Fruit fly (Drosophila melanogaster) whole organism, embryonic: ENCODE measurements around the gene Rad23.
"Not testable (repeated sequence)": the region's sequence is repeated elsewhere in the genome, so short reads cannot be mapped to it uniquely, and the experiment has no call there.

Experiments used
- Ada2b ChIP-seq: fragments of 200-800 bp; sonication (Bioruptor generic); IDR thresholded peaks from 2 replicates; pipeline ENCODE4 v1.3.6; 2022; ENCODE audit warnings: missing biosample characterization, missing genetic modification characterization
- Blimp-1 ChIP-seq: fragments of 200-800 bp; sonication (Bioruptor generic); optimal IDR thresholded peaks from 3 replicates; lab custom pipeline; 2018; ENCODE audit warnings: missing biosample characterization, missing genetic modification characterization, mild to moderate bottlenecking, moderate library complexity, missing genetic modification reagents
- C15 ChIP-seq: fragments of 200-800 bp; sonication (Bioruptor generic); IDR thresholded peaks from 3 replicates; pipeline ENCODE4 v1.3.6; 2022; ENCODE audit warnings: missing biosample characterization, missing genetic modification characterization
- CG10462 ChIP-seq: fragments of 200-800 bp; sonication (Bioruptor generic); optimal IDR thresholded peaks from 2 replicates; lab custom pipeline; 2016; ENCODE audit warnings: missing biosample characterization, missing genetic modification characterization
- CG10959 ChIP-seq: fragments of 200-800 bp; sonication (Bioruptor generic); IDR thresholded peaks from 2 replicates; pipeline ENCODE4 v1.3.6; 2022; ENCODE audit warnings: missing biosample characterization, missing genetic modification characterization
- CG11398 ChIP-seq: fragments of 200-800 bp; sonication (Bioruptor generic); optimal IDR thresholded peaks from 2 replicates; lab custom pipeline; 2016; ENCODE audit warnings: missing biosample characterization, missing genetic modification characterization
- CG11723 ChIP-seq: fragments of 200-800 bp; sonication (Bioruptor generic); optimal IDR thresholded peaks from 2 replicates; lab custom pipeline; 2017; ENCODE audit warnings: missing biosample characterization, mild to moderate bottlenecking, missing genetic modification characterization
- CG12769 ChIP-seq: fragments of 200-800 bp; sonication (Bioruptor generic); optimal IDR thresholded peaks from 2 replicates; lab custom pipeline; 2019; ENCODE audit warnings: missing biosample characterization, mild to moderate bottlenecking, missing genetic modification characterization, moderate library complexity
- CG13424 ChIP-seq: fragments of 200-800 bp; sonication (Bioruptor generic); optimal IDR thresholded peaks from 2 replicates; lab custom pipeline; 2019; ENCODE audit warnings: missing biosample characterization, mild to moderate bottlenecking, missing genetic modification characterization, moderate library complexity
- CG13894 ChIP-seq: fragments of 200-800 bp; sonication (Bioruptor generic); optimal IDR thresholded peaks from 3 replicates; lab custom pipeline; 2018; ENCODE audit warnings: missing biosample characterization, mild to moderate bottlenecking, missing genetic modification characterization, moderate library complexity
- CG14667 ChIP-seq: fragments of 200-800 bp; sonication (Bioruptor generic); IDR thresholded peaks from 2 replicates; pipeline ENCODE4 v1.3.6; 2022; ENCODE audit warnings: missing biosample characterization, missing genetic modification characterization
- CG14965 ChIP-seq: fragments of 200-800 bp; sonication (Bioruptor generic); optimal IDR thresholded peaks from 2 replicates; lab custom pipeline; 2016; ENCODE audit warnings: missing biosample characterization, missing genetic modification characterization, borderline replicate concordance
- CG1647 ChIP-seq: fragments of 200-800 bp; sonication (Bioruptor generic); optimal IDR thresholded peaks from 3 replicates; lab custom pipeline; 2016; ENCODE audit warnings: missing biosample characterization, missing genetic modification characterization
- CG17568 ChIP-seq: fragments of 200-800 bp; sonication (Bioruptor generic); optimal IDR thresholded peaks from 2 replicates; lab custom pipeline; 2018; ENCODE audit warnings: missing biosample characterization, mild to moderate bottlenecking, missing genetic modification characterization, moderate library complexity
- CG2120 ChIP-seq: fragments of 200-800 bp; sonication (Bioruptor generic); optimal IDR thresholded peaks from 3 replicates; lab custom pipeline; 2016; ENCODE audit warnings: missing biosample characterization, missing genetic modification characterization
- CG2199 ChIP-seq: fragments of 200-800 bp; sonication (Bioruptor generic); IDR thresholded peaks from 3 replicates; pipeline ENCODE4 v1.3.6; 2022; ENCODE audit warnings: missing biosample characterization, missing genetic modification characterization
- CG2678 ChIP-seq: fragments of 200-800 bp; sonication (Bioruptor generic); optimal IDR thresholded peaks from 3 replicates; lab custom pipeline; 2019; ENCODE audit warnings: missing biosample characterization, mild to moderate bottlenecking, missing genetic modification characterization, moderate library complexity
- CG30020 ChIP-seq: fragments of 200-800 bp; optimal IDR thresholded peaks from 2 replicates; lab custom pipeline; 2019; ENCODE audit warnings: missing biosample characterization, mild to moderate bottlenecking, missing genetic modification characterization, moderate library complexity
- CG32767 ChIP-seq: fragments of 200-800 bp; sonication (Bioruptor generic); IDR thresholded peaks from 2 replicates; pipeline ENCODE4 v1.3.6; 2022; ENCODE audit warnings: missing biosample characterization, missing genetic modification characterization
- CG6689 ChIP-seq: fragments of 200-800 bp; sonication (Bioruptor generic); IDR thresholded peaks from 2 replicates; pipeline ENCODE4 v1.3.6; 2022; ENCODE audit warnings: missing biosample characterization, missing genetic modification characterization
- CkIIα-i1 ChIP-seq: fragments of 200-800 bp; sonication (Bioruptor generic); IDR thresholded peaks from 2 replicates; pipeline ENCODE4 v1.3.6; 2022; ENCODE audit warnings: missing biosample characterization, missing genetic modification characterization
- D19A ChIP-seq: fragments of 200-800 bp; optimal IDR thresholded peaks from 3 replicates; lab custom pipeline; 2019; ENCODE audit warnings: missing biosample characterization, mild to moderate bottlenecking, missing genetic modification characterization, moderate library complexity
- Elba2 ChIP-seq: fragments of 200-800 bp; sonication (Bioruptor generic); optimal IDR thresholded peaks from 3 replicates; lab custom pipeline; 2016; ENCODE audit warnings: missing biosample characterization, missing genetic modification characterization
- MESR4 ChIP-seq: fragments of 200-800 bp; sonication (Bioruptor generic); optimal IDR thresholded peaks from 2 replicates; lab custom pipeline; 2018; ENCODE audit warnings: missing biosample characterization, mild to moderate bottlenecking, missing genetic modification characterization, moderate library complexity
- Opbp ChIP-seq: fragments of 200-800 bp; sonication (Bioruptor generic); IDR thresholded peaks from 3 replicates; pipeline ENCODE4 v1.3.6; 2022; ENCODE audit warnings: missing biosample characterization, missing genetic modification characterization; ENCODE audit not compliant: partially characterized antibody
- PHDP ChIP-seq: fragments of 200-800 bp; sonication (Bioruptor generic); optimal IDR thresholded peaks from 3 replicates; lab custom pipeline; 2018; ENCODE audit warnings: missing biosample characterization, mild to moderate bottlenecking, missing genetic modification characterization, moderate library complexity
- Trl ChIP-seq, 3 experiments: fragments of >200 bp in 2 of 3; fragments of 200-800 bp in 1 of 3; sonication (Bioruptor generic) in 1 of 3; optimal IDR thresholded peaks; 2 replicates in 1 of 3; 3 replicates in 2 of 3; lab custom pipeline; 2016 to 2017; ENCODE audit warnings: missing biosample characterization in 1 of 3, missing genetic modification characterization in 1 of 3
- Xrp1 ChIP-seq: fragments of 200-800 bp; sonication (Bioruptor generic); IDR thresholded peaks from 2 replicates; pipeline ENCODE4 v1.3.6; 2022; ENCODE audit warnings: missing biosample characterization, missing genetic modification characterization
- cg ChIP-seq: fragments of 200-800 bp; sonication (Bioruptor generic); optimal IDR thresholded peaks from 3 replicates; lab custom pipeline; 2019; ENCODE audit warnings: missing biosample characterization, mild to moderate bottlenecking, missing genetic modification characterization, moderate library complexity
- corto ChIP-seq: fragments of 200-800 bp; sonication (Bioruptor generic); optimal IDR thresholded peaks from 2 replicates; lab custom pipeline; 2016; ENCODE audit warnings: missing biosample characterization, mild to moderate bottlenecking, missing genetic modification characterization, moderate library complexity
- dan ChIP-seq: fragments of 200-800 bp; sonication (Bioruptor generic); IDR thresholded peaks from 2 replicates; pipeline ENCODE4 v1.3.6; 2022; ENCODE audit warnings: missing biosample characterization, missing genetic modification characterization
- ewg ChIP-seq: fragments of 200-800 bp; sonication (Bioruptor generic); optimal IDR thresholded peaks from 3 replicates; lab custom pipeline; 2017; ENCODE audit warnings: mild to moderate bottlenecking, missing biosample characterization, missing genetic modification reagents, missing genetic modification characterization
- eyg ChIP-seq: fragments of 200-800 bp; sonication (Bioruptor generic); optimal IDR thresholded peaks from 3 replicates; lab custom pipeline; 2016; ENCODE audit warnings: missing biosample characterization, missing genetic modification characterization
- mirr ChIP-seq: fragments of 200-800 bp; sonication (Bioruptor generic); optimal IDR thresholded peaks from 3 replicates; lab custom pipeline; 2018; ENCODE audit warnings: missing biosample characterization, mild to moderate bottlenecking, missing genetic modification characterization
- onecut ChIP-seq: fragments of 200-800 bp; sonication (Bioruptor generic); IDR thresholded peaks from 2 replicates; pipeline ENCODE4 v1.3.6; 2022; ENCODE audit warnings: missing biosample characterization, missing genetic modification characterization
- row ChIP-seq: fragments of 200-800 bp; sonication (Bioruptor generic); IDR thresholded peaks from 3 replicates; pipeline ENCODE4 v1.3.6; 2022; ENCODE audit warnings: missing biosample characterization, missing genetic modification characterization
- sens ChIP-seq: fragments of 200-800 bp; sonication (Bioruptor generic); peaks from one replicate; lab custom pipeline; 2016; ENCODE audit warnings: missing biosample characterization, missing genetic modification characterization
- sisA ChIP-seq: fragments of 200-800 bp; sonication (Bioruptor generic); IDR thresholded peaks from 2 replicates; pipeline ENCODE4 v1.3.6; 2022; ENCODE audit warnings: missing biosample characterization, missing genetic modification characterization
- ssp ChIP-seq: fragments of 200-800 bp; sonication (Bioruptor generic); IDR thresholded peaks from 2 replicates; pipeline ENCODE4 v1.3.6; 2022; ENCODE audit warnings: missing biosample characterization, missing genetic modification characterization
- vnd ChIP-seq: fragments of 200-800 bp; sonication (Bioruptor generic); IDR thresholded peaks from 3 replicates; pipeline ENCODE4 v1.3.6; 2022; ENCODE audit warnings: missing biosample characterization, missing genetic modification characterization; ENCODE audit not compliant: partially characterized antibody
- z ChIP-seq: fragments of 200-800 bp; sonication (Bioruptor generic); IDR thresholded peaks from 3 replicates; pipeline ENCODE4 v1.3.6; 2022; ENCODE audit warnings: missing biosample characterization, missing genetic modification characterization

Rad23 gene

DNA sequence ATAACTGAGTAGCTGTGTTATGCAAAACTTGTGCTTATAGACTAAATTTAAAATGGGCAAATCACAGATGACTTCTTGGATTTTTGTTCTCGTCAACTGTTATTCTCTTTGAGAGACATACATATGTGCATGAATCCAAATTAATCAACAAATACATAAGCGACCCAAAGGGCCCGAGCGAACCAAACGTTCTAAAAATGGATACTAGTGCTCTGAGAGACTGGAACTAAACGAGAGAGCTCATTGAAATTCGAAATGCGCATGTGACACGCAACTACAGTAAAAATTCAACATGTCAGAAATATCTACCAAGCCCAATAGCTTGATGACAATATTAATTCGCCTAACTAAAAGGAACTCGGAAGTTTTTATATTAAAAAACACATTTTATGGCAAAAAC is 31.6 kb upstream of the Rad23 start, which contains the start of gene NfI (continued):
- TF ChIP-seq mirr (GFP tag; lab: Kevin White, UChicago) (no peak), CG10959 (GFP tag; lab: Robert Waterston, UW) (no peak), sens (GFP tag; lab: Kevin White, UChicago) (peak; percentile 45), PHDP (tag; lab: Kevin White, UChicago) (no peak), CG10462 (no peak), CG14965 (GFP tag; lab: Kevin White, UChicago) (no peak), CG2199 (GFP tag; lab: Robert Waterston, UW) (peak; percentile 89), Opbp (GFP tag; lab: Robert Waterston, UW) (no peak), CG17568 (GFP tag; lab: Kevin White, UChicago) (peak; percentile 13), vnd (GFP tag; lab: Robert Waterston, UW) (no peak), CG12769 (no peak), CkIIα-i1 (GFP tag; lab: Robert Waterston, UW) (no peak), Blimp-1 (GFP tag; lab: Kevin White, UChicago) (no peak), CG14667 (GFP tag; lab: Robert Waterston, UW) (no peak), CG32767 (no peak), Elba2 (no peak), CG2120 (GFP tag; lab: Kevin White, UChicago) (peak; percentile 11)

DNA sequence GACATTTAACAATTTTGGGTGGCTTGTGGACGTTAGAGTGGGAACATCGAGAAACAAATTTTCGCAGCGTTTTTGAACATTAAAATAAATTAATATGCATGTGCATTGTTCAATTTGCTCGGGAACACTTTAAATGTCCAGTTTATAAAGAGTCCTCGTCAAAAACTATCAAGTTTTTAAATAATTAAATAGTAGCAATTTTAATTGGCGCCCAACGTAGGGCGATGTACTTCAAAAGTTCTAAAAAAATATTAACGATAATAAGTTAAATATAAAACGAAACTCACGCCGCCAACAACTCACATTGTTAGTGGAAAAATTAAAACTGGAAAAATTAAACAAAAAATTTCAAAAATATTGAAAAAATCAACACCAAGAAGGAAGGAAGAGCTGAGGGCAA is 15.5 kb upstream of the Rad23 start:
- TF ChIP-seq C15 (no peak), CG2678 (tag; lab: Kevin White, UChicago) (no peak), sisA (GFP tag; lab: Robert Waterston, UW) (no peak), CG10959 (GFP tag; lab: Robert Waterston, UW) (no peak), CG11398 (GFP tag; lab: Kevin White, UChicago) (no peak), corto (GFP tag; lab: Kevin White, UChicago) (no peak), z (GFP tag; lab: Robert Waterston, UW) (no peak), eyg (GFP tag; lab: Kevin White, UChicago) (no peak), CG10462 (no peak), CG1647 (GFP tag; lab: Kevin White, UChicago) (no peak)

DNA sequence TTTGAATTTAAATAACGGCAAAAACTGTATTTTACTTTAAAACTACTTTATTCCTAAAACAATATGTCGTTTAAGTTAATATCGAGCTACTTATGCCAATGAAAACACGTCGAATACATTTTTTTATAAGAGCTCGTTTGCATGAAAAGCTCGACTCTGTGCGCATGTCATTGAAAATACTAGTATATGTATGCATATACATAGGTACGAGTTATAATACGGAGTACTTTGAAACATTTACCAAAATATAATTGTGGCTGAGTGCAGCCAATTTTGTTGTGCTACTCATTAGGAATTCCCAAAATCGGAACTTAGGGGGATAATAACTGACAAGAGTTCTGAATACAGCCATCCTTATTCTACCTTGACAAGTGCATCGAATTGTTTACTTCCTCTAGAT is 2.2 kb upstream of the Rad23 start:
- no peak for TF ChIP-seq dan (GFP tag; lab: Robert Waterston, UW)
- peak; percentile 77 for TF ChIP-seq ewg
- TF ChIP-seq sens (GFP tag; lab: Kevin White, UChicago), result peak; percentile 34
- peak; percentile 92 for TF ChIP-seq CG2199 (GFP tag; lab: Robert Waterston, UW)
- TF ChIP-seq CG13894 (tag; lab: Kevin White, UChicago), result peak; percentile 33
- TF ChIP-seq MESR4, result peak; percentile 0
- TF ChIP-seq CG13424 (tag; lab: Kevin White, UChicago), result no peak

DNA sequence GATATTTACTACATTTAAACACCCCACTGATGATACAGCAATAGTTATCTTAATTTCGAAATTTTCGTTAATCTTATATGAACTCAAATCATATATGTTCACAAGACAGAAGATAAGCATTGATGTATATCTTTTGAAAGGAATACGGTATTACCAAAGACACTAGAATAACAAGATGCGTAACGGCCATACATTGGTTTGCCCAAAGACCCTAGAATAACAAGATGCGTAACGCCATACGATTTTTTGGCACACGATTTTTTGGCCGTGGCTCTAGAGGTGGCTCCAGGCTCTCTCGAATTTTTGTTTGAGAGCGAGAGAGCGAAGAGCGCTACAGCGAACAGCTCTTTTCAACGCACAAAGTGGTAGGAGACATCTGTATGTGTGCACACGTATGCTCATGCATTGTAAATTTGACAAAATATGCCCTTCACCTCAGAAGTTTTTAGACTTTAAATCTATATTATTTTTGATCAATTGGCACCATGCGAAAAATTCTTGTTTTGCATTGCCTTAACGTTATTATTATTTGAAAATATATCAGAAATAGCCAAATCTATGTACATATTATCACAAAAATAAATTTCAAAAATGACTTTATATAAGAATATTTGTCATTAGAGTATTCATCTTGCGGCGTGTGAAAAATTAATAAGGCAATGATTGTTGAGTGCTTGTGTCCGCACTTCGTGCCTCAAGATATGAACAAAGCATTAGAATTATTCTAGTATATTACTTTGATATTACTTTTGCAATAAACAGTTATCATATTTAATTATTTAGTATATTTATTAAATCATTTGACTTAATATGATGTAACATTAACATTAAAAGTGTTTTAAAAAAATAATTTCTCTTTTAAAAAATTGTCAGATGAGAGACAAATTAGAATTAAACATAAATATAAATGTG is 1.2 kb upstream of the Rad23 start, which contains the start of gene Syt7:
TSS of gene Syt7 (minus strand) at position 51 of the 912 bp plus-strand sequence.
- peak; percentile 26; the same call in 1 of the 2 replicates for TF ChIP-seq Xrp1 (GFP tag; lab: Robert Waterston, UW)
- TF ChIP-seq CG2199 (GFP tag; lab: Robert Waterston, UW), result peak; percentile 40; the same call in 1 of the 3 replicates
- TF ChIP-seq Ada2b, result peak; percentile 34; the same call in 1 of the 2 replicates
- TF ChIP-seq row (GFP tag; lab: Robert Waterston, UW), result peak; percentile 91
- TF ChIP-seq Trl (optimal IDR thresholded peaks at IDR 0.05; lab: Kevin White, UChicago), result peak; percentile 31 to 45
- TF ChIP-seq Trl (GFP tag; optimal IDR thresholded peaks at IDR 0.05; lab: Kevin White, UChicago), result not testable (repeated sequence)
- peak; percentile 47; the same call in 1 of the 2 replicates for TF ChIP-seq ssp (GFP tag; lab: Robert Waterston, UW)
- peak; percentile 33 for TF ChIP-seq cg (GFP tag; lab: Kevin White, UChicago)
- TF ChIP-seq D19A (tag; lab: Kevin White, UChicago), result peak; percentile 93
- peak; percentile 58; the same call in 1 of the 2 replicates for TF ChIP-seq CG6689 (GFP tag; lab: Robert Waterston, UW)
- TF ChIP-seq onecut (GFP tag; lab: Robert Waterston, UW), result peak; percentile 16; the same call in 1 of the 2 replicates
- peak; percentile 76 for TF ChIP-seq CG11723 (GFP tag; lab: Kevin White, UChicago)
- TF ChIP-seq CG30020 (tag; lab: Kevin White, UChicago), result peak; percentile 14
- TF ChIP-seq, all 482 proteins: peak for 12; not testable (repeated sequence) for 470
